Fruit fly (Drosophila melanogaster) S2 (cell line): Measurements from ENCODE around the gene CG14260.

Experiments used
- CG8478 ChIP-seq: fragments of >200 bp; optimal IDR thresholded peaks from 2 replicates; lab custom pipeline; 2018
- CTCF ChIP-seq, 2 experiments: fragments of >200 bp; optimal IDR thresholded peaks; 2 replicates each; lab custom pipeline; 2018

Gene CG14260

DNA sequence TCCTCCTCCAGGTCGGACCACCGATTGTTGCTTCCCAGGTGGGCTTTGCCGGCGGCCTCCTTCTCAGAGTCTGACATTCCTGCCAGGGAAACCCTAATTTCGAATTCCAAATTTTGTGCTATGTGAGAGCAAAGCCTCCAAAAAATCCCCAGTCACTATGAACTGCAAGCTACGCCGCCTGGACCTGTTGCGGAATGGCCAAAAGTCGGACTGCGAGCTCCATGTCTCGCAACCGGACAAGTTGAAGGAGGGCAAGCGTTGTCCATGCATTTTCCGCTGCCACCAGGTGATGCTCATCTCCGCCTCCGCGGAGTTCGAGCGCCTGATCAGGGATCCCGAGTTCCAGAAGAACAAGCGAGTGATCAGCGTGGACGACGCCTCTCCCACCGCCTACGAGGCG lies at the start of gene CG14260, which contains the start of gene CG14262:
TSS of gene CG14260 (plus strand) at position 128 of the 400 bp plus-strand sequence.
TSS of gene CG14262 (minus strand) at position 101 of the 400 bp plus-strand sequence.
- no peak for TF ChIP-seq CTCF (optimal IDR thresholded peaks at IDR 0.05; lab: Kevin White, UChicago)
- TF ChIP-seq CG8478 (lab: Kevin White, UChicago), result no peak

DNA sequence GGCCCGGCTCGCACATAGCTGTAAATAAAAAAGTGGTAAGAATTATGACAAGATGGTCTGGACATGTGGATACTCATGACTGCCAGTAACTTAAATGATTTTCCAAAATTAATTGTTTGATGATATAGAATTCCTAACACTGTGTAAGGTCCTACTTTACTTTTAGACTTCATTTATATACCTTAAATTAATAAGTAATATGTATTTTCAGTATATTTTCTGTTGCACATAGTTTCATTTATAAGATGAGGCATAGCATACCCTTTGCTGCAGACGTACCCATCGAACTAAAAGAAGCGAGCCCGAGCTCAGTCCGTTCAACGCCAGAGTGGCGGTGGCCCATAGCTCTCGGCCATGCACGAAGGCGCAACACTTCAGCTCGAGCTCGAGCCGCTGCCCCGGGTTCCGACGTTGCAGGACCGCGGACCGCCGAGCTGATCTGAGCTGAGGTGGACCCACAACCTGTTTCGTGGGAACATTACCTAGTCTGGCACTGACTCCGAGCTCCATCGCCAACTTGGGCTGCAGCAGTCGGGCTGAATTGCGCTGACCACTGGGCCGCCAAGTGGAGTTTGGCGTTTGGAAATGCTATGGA lies 47.7 kb upstream of the CG14260 start:
- TF ChIP-seq CG8478 (lab: Kevin White, UChicago) (no peak), CTCF (optimal IDR thresholded peaks at IDR 0.05; lab: Kevin White, UChicago) (no peak)

DNA sequence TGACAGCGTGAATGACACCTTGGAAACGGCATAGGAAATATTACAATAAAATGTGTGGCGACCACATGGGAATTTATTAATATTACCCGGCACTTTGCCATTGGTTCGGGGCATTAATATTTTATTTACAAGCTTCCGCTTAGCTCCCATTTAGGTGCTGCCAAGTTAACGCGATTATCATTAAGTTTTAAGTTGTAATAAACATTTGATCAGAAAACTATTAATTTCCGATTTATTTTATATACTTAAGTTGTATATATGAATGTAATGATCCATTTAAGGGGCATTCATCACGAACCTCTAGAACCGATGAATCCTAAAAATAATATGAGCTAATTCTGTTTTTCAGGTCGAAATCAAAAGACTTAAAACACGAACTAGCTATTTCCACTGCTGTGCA lies 47.0 kb upstream of the CG14260 start:
- TF ChIP-seq CTCF (optimal IDR thresholded peaks at IDR 0.05; lab: Kevin White, UChicago) (no peak), CG8478 (lab: Kevin White, UChicago) (no peak)

DNA sequence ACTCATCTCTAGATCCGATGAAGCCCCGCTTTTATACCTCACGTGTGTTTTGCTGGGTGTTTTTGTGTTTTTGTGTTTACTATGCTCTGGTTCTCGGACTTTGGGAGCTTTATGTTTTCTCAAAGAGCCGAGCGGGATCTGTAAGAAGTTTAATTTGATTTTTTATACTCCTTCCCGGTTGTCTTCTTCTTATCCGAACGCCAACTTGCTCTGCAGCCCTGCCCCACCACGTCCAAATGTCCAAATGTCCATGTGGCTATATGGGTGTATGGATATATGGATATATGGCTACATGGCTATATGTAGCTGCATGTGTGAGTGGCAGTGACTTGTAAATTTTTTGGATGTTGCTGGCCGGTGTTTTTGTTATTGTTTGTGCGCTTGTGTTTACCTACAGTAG lies 46.4 kb upstream of the CG14260 start:
- TF ChIP-seq CG8478 (lab: Kevin White, UChicago) (no peak), CTCF (optimal IDR thresholded peaks at IDR 0.05; lab: Kevin White, UChicago) (no peak)

DNA sequence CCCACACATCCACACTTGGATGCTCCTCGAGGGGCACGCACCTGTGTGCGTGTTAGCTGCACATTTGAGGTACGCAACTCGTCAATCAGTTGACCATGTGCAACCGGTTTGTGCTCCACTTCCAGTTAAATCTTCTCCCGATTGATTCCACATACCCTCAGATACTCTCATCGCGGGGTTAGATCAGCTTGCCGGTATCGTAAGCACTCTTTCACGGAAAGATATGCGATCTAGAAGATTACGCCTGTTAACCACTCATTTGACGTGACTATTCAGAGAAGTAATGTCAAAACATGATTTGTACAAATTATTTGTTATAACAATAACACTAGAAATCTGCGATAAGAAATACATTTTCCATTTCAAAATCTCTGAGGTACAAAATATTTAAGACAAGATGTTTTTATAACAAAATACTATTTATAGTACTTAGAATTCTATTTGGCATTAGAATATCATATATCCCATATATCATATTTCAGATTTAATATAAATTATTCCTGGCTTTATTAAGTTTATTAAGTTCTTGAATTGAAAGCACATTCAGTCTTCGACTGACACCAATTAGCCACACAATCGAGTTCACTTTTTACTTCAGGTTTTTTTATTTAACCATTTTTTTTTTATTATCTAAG lies 44.3 kb upstream of the CG14260 start:
- TF ChIP-seq CG8478 (lab: Kevin White, UChicago), result no peak
- no peak for TF ChIP-seq CTCF (optimal IDR thresholded peaks at IDR 0.05; lab: Kevin White, UChicago)

DNA sequence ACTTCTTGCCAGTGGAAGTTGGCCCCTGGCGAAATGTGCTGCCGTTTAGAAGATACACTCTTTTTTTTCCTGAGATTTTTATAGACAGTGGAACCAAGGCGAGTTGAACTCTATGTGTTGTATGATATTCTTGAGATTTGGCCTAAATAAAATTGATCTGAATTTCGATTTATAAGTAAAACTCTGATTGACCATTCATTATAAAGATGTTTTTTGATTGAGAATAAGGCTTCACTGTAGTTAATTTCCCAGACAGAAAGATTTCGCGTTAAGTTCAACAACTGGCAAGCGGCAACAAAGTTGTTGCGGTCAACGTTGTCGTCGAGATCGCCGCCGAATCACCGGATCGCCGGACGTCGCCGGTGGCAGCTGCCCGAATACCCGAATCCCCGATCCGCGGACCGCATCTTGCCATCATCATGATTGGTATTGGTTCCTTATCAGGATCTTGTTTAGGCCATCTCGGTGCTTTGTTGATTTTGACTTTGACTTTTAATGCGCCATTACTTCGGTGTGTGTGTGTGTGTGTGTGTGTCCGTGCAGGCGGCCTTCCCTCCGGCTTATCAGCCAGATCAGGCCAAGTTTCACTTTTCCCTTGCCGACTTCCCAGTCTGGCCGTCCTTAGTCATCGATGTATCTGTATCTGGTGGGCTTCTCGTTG lies 43.1 kb upstream of the CG14260 start:
- TF ChIP-seq CG8478 (lab: Kevin White, UChicago) (no peak), CTCF (optimal IDR thresholded peaks at IDR 0.05; lab: Kevin White, UChicago) (no peak)

DNA sequence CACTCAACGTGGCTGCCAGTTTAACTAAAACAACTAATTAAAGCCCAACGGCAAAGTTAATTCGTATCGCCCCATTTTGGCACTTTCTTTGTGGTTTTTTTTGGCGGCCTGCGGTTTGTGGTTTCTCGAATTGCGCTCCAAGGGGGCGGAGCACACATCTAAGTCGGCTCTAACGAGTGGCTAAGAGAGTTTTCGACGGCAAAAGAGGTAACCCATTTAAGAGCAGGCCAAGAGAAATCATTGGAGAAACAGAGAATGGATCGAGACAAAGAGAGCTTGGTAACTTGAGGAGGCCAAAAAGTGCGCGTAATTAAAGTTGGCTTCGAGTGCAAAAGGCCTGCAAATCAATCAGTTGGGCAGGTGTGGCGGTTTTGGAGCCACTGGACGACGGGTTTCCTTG lies 42.2 kb upstream of the CG14260 start:
- TF ChIP-seq CG8478 (lab: Kevin White, UChicago) (no peak), CTCF (optimal IDR thresholded peaks at IDR 0.05; lab: Kevin White, UChicago) (no peak)

DNA sequence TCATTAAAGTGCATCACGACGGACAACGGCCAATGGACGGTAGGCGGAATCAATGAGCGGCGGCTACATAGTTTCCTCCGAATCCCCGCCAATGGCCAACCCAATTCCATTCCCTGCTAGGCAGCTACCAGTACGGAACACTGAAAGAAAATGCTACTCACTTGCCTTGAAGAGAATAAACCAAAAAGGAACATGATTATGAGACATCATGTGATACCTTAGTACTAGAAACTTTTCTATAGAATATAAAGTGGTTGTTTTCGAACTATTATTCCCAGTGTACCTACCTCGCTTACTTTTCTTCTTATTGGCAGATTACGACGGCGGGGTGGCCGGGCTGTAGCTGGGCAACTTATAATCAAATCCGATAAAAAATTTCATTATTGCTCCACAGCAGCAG lies 40.5 kb upstream of the CG14260 start:
- TF ChIP-seq CG8478 (lab: Kevin White, UChicago) (no peak), CTCF (optimal IDR thresholded peaks at IDR 0.05; lab: Kevin White, UChicago) (no peak)

DNA sequence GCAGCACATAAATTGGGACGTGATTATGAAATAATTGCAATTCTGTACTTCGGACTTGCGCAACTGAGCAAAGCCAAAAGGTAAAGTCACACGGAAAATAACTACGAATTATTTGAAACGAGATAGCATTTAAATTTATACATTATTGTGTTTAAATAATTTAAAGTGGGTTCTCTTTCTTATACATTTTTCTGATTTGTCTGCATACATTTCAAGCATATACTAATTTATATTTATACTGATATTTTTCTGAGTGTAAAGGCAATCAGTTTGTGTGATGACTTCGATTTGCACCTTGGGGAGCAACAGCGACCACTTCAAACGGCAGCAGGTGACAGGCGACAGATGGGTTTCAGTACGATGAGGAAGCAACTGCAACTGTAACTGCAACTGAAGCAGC lies 39.8 kb upstream of the CG14260 start:
- TF ChIP-seq CTCF (optimal IDR thresholded peaks at IDR 0.05; lab: Kevin White, UChicago), result no peak
- TF ChIP-seq CG8478 (lab: Kevin White, UChicago), result no peak

DNA sequence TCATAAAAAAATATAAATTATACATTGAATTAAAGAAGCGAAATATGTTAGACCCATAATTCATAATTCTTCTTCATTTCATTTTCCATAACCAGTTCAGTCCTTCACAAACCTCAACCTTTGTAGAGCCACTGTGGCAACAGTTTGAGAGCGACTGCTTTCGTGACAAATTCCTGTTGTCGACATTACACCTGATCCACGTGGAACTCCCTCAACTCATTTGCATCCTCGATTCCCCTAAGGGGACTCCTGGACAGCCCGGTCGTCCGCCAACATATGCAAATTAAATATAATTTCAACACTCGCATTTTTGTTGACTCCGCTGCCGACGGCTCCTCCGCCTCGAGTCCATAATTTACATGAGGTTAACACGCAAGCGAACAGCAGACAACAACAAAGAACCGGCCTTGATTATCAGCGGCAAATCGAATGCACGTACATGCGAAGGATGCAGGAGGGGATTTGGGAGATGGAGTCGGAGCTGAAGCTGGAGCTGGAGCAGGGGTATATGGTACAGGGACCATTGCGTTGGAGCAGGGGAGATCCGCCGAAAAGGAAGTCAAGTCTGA lies 39.1 kb upstream of the CG14260 start:
- TF ChIP-seq CTCF (optimal IDR thresholded peaks at IDR 0.05; lab: Kevin White, UChicago) (no peak), CG8478 (lab: Kevin White, UChicago) (no peak)

DNA sequence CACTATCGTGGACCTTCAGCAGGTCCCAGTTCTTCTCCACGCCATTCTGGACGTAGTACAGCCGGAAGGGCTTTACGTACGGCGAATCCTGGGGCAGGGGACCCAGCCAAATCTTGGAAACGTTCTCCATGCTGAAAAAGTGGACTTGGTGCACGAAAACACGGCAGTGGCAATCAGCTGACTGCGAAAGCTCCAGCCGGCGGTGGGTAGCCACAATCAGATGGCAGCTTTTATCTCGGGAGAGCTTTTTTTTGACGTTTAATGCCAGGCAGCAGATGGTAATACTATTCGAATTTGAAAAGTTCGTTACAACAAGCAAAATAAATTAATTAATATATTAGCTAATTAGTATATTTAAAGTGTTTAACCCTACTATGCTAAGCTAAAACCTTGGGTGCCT lies 36.9 kb upstream of the CG14260 start, which contains the start of gene CG42813:
TSS of gene CG42813 (minus strand) at position 220 of the 400 bp plus-strand sequence.
- TF ChIP-seq CTCF (optimal IDR thresholded peaks at IDR 0.05; lab: Kevin White, UChicago) (no peak), CG8478 (lab: Kevin White, UChicago) (no peak)

DNA sequence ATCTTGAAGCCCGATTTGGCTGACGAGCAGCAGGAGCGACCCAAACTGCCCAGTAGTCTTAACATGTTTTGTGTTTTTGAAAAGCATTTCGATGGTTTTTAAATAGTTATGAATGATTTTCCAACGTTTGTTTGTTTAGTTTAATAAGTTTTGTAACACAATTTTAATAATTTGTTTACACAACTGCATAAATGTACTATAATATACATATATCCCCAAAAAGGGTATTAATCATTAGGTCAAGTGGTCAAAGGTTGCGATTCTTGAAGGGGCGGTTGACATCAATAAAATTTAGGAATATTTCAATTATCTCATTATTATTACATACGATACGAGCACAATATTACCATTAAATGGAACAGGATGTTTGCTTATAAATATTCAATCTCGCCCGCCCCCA lies 35.9 kb upstream of the CG14260 start, which contains the start of gene CG42814:
TSS of gene CG42814 (minus strand) at position 101 of the 400 bp plus-strand sequence.
- TF ChIP-seq CTCF (optimal IDR thresholded peaks at IDR 0.05; lab: Kevin White, UChicago), result no peak
- TF ChIP-seq CG8478 (lab: Kevin White, UChicago), result no peak

DNA sequence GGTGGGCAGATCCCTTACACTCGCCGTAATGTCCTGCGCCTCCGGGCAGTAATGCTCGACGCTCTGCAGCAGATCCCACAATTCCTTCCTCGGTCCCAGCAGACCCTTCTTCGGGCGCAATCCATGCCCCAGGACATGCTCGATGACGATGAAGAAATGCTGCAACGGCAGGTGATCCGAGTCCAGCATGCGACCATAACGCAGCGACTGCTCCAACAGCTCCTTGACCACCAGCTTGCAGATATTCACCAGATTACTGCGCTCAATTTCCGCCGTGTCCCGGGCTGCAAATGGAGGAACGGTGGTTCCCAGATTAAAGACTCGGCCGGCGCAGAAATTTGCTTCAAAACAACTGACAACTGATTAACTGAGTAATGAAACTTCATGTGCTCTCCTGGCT lies 31.9 kb upstream of the CG14260 start, which contains the start of gene CG31068:
TSS of gene CG31068 (plus strand) at position 301 of the 400 bp plus-strand sequence.
- TF ChIP-seq CTCF (optimal IDR thresholded peaks at IDR 0.05; lab: Kevin White, UChicago), result no peak
- TF ChIP-seq CG8478 (lab: Kevin White, UChicago), result no peak

DNA sequence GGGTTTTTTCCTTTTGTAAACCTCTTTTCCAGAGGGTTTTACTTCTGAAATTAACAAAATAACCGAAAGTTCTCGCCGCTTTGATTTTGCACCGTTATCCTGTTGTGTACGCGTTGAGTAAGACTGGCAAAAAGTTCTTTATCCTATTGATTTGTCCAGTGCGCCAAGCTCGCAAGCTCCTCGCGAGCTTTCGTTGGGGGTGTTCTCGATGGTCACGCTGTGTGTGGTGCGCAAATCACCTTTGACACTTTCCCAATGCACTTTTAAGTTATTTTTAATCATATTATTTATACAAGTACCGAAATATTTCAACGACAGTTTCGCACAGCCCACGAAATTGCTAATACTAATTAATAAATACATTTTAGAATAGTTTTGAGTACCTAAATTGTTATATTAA lies 27.3 kb upstream of the CG14260 start:
- TF ChIP-seq CG8478 (lab: Kevin White, UChicago) (no peak), CTCF (optimal IDR thresholded peaks at IDR 0.05; lab: Kevin White, UChicago) (no peak)
